Worm (Caenorhabditis elegans) whole organism, young adult: ENCODE data around the gene immp-1.

Experiments
- B0035.1 ChIP-seq: sonication (generic microtip); optimal IDR thresholded peaks from 2 replicates; lab custom pipeline; 2016; ENCODE audit warnings: missing genetic modification characterization, mild to moderate bottlenecking, missing compliant biosample characterization, missing genotype, missing genetic modification reagents
- him-1 ChIP-seq: sonication (generic microtip); optimal IDR thresholded peaks from 2 replicates; lab custom pipeline; 2016; ENCODE audit warnings: missing genotype, missing genetic modification reagents, missing genetic modification characterization, missing compliant biosample characterization
- snpc-3.4 ChIP-seq: sonication (generic microtip); optimal IDR thresholded peaks from 2 replicates; lab custom pipeline; 2017; ENCODE audit warnings: missing genetic modification characterization, mild to moderate bottlenecking, missing compliant biosample characterization, antibody characterized with exemption, moderate library complexity, missing genotype, missing genetic modification reagents

DNA sequence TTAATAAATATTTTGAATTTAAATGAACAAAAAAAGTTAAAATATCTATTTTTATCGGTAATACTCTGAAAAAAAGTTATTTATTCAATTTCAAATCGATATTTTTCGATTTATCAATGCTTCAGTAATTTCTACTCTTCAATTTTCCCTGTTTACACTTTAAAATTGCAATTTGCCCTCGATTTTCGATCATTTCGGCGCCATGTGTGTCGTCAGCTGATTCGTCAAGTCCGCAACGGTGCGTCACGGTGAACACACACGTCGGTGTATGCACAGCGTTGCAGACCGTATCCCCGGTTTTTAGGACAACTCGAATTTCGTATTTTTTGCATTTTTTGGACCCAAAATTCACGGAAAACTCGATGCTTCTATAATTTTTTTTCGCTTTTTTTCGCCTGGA is 48.5 kb downstream of the immp-1 start, which contains the start of gene C18D11.3:
- TF ChIP-seq B0035.1 (tag; lab: Kevin White, UChicago) (no peak), him-1 (tag; lab: Kevin White, UChicago) (peak; percentile 16), snpc-3.4 (tag; lab: Kevin White, UChicago) (no peak)
